Worm (Caenorhabditis elegans): ENCODE measurements around the gene ZK1307.3.

ZK1307.3 gene

ce11 chrII:9667382-9667781 is 14.6 kb upstream of the ZK1307.3 start, which contains the start of gene ZK1320.11:
Gene ZK1320.11 (plus strand): TSS chrII:9667624.
- TF ChIP-seq nhr-129 (tag; optimal IDR thresholded peaks at IDR 0.05), result peak; percentile 16
- peak; percentile 73 for TF ChIP-seq unc-55 (GFP tag; optimal IDR thresholded peaks at IDR 0.05)
- TF ChIP-seq C34F6.9 (tag; optimal IDR thresholded peaks at IDR 0.05), result peak; percentile 34
- TF ChIP-seq lsy-2 (tag; optimal IDR thresholded peaks at IDR 0.05), result peak in 1 of 2 experiments; percentile 60
- no peak for TF ChIP-seq crh-2 (tag; optimal IDR thresholded peaks at IDR 0.05)

- TF ChIP-seq fos-1 (tag; optimal IDR thresholded peaks at IDR 0.05) (no peak), sem-4 (tag; optimal IDR thresholded peaks at IDR 0.05) (no peak), lin-13 (GFP tag; optimal IDR thresholded peaks at IDR 0.05) (no peak), sma-3 (GFP tag; optimal IDR thresholded peaks at IDR 0.05) (no peak), ztf-1 (GFP tag; conservative IDR thresholded peaks at IDR 0.05) (no peak), sma-9 (GFP tag; optimal IDR thresholded peaks at IDR 0.05) (no peak), sma-9 (tag; optimal IDR thresholded peaks at IDR 0.05) (no peak), ama-1 (optimal IDR thresholded peaks at IDR 0.05) (no peak), nhr-11 (tag; optimal IDR thresholded peaks at IDR 0.05) (no peak), nhr-25 (tag; optimal IDR thresholded peaks at IDR 0.05) (no peak), nhr-6 (tag; optimal IDR thresholded peaks at IDR 0.05) (no peak), nhr-129 (tag; optimal IDR thresholded peaks at IDR 0.05) (no peak), lin-11 (tag; optimal IDR thresholded peaks at IDR 0.05) (no peak), ZK546.5 (tag; optimal IDR thresholded peaks at IDR 0.05) (no peak), crh-2 (tag; optimal IDR thresholded peaks at IDR 0.05) (no peak), zag-1 (tag; optimal IDR thresholded peaks at IDR 0.05) (no peak), alr-1 (tag; optimal IDR thresholded peaks at IDR 0.05) (no peak), unc-55 (GFP tag; optimal IDR thresholded peaks at IDR 0.05) (no peak)
Observed at ce11 chrII:9665577-9665976, 12.8 kb upstream of the ZK1307.3 start, which contains the start of gene ZK1320.5. Gene ZK1320.5 (minus strand): TSS chrII:9665677.

- no peak for TF ChIP-seq egl-27 (tag; optimal IDR thresholded peaks at IDR 0.05)
- no peak for TF ChIP-seq snpc-4 (tag; optimal IDR thresholded peaks at IDR 0.05)
- peak; percentile 22 for TF ChIP-seq fos-1 (tag; optimal IDR thresholded peaks at IDR 0.05)
Observed at ce11 chrII:9662797-9663196, 10.0 kb upstream of the ZK1307.3 start, which contains the start of gene cyp-13A10. Gene cyp-13A10 (minus strand): TSS chrII:9662884.

- TF ChIP-seq ceh-16 (tag; optimal IDR thresholded peaks at IDR 0.05), result no peak
- no peak for TF ChIP-seq ZK546.5 (tag; optimal IDR thresholded peaks at IDR 0.05)
- no peak for TF ChIP-seq nhr-12 (tag; optimal IDR thresholded peaks at IDR 0.05)
- TF ChIP-seq nhr-25 (tag; optimal IDR thresholded peaks at IDR 0.05), result no peak
- TF ChIP-seq egl-27 (tag; optimal IDR thresholded peaks at IDR 0.05), result no peak
- TF ChIP-seq unc-62 (GFP tag; optimal IDR thresholded peaks at IDR 0.05), result no peak
- no peak for TF ChIP-seq dmd-4 (tag; optimal IDR thresholded peaks at IDR 0.05)
- TF ChIP-seq sma-3 (GFP tag; optimal IDR thresholded peaks at IDR 0.05), result no peak
- no peak for TF ChIP-seq Y55F3AM.14 (GFP tag; optimal IDR thresholded peaks at IDR 0.05)
- TF ChIP-seq ztf-11 (tag; optimal IDR thresholded peaks at IDR 0.05), result no peak
- no peak for TF ChIP-seq R02D3.7 (tag; optimal IDR thresholded peaks at IDR 0.05)
- TF ChIP-seq ztf-4 (tag; optimal IDR thresholded peaks at IDR 0.05), result no peak
- TF ChIP-seq aly-2 (tag; optimal IDR thresholded peaks at IDR 0.05), result no peak
- TF ChIP-seq ama-1 (optimal IDR thresholded peaks at IDR 0.05), result no peak
- TF ChIP-seq blmp-1 (tag; optimal IDR thresholded peaks at IDR 0.05; ENCODE audit: insufficient read depth), result no peak
- no peak for TF ChIP-seq nhr-23 (tag; optimal IDR thresholded peaks at IDR 0.05)
Observed at ce11 chrII:9662160-9662559, 9.3 kb upstream of the ZK1307.3 start.

ce11 chrII:9660379-9660778 is 7.6 kb upstream of the ZK1307.3 start, which contains the start of gene ZK1320.3:
Gene ZK1320.3 (minus strand): TSS chrII:9660419.
- peak; percentile 87 for TF ChIP-seq fos-1 (tag; optimal IDR thresholded peaks at IDR 0.05)
- TF ChIP-seq nhr-10 (tag; optimal IDR thresholded peaks at IDR 0.05), result no peak
- no peak for TF ChIP-seq snpc-4 (tag; optimal IDR thresholded peaks at IDR 0.05)
- TF ChIP-seq egl-27 (tag; optimal IDR thresholded peaks at IDR 0.05), result no peak

ce11 chrII:9658915-9659314 is 6.1 kb upstream of the ZK1307.3 start, which contains the start of gene ZK1320.2:
Gene ZK1320.2 (minus strand): TSS chrII:9659002.
- peak; percentile 52 for TF ChIP-seq crh-2 (tag; optimal IDR thresholded peaks at IDR 0.05)
- peak; percentile 79 for TF ChIP-seq fos-1 (tag; optimal IDR thresholded peaks at IDR 0.05)
- TF ChIP-seq nhr-77 (tag; optimal IDR thresholded peaks at IDR 0.05), result no peak
